Worm (Caenorhabditis elegans) whole organism, early embryonic: ENCODE data around the gene srw-23.

Experiments
- flt-1 ChIP-seq: fragments of 200-800 bp; sonication (Bioruptor generic); IDR thresholded peaks from 2 replicates; pipeline ENCODE4 v1.3.6; 2022; ENCODE audit warnings: missing genetic modification characterization, missing compliant biosample characterization
- pes-1 ChIP-seq: fragments of 200-800 bp; sonication (Bioruptor generic); IDR thresholded peaks from 2 replicates; pipeline ENCODE4 v1.3.6; 2022; ENCODE audit warnings: missing genetic modification reagents, missing genetic modification characterization, missing compliant biosample characterization
- tra-4 ChIP-seq: sonication (generic microtip); optimal IDR thresholded peaks from 2 replicates; lab custom pipeline; 2017; ENCODE audit warnings: missing genetic modification characterization, missing compliant biosample characterization

DNA sequence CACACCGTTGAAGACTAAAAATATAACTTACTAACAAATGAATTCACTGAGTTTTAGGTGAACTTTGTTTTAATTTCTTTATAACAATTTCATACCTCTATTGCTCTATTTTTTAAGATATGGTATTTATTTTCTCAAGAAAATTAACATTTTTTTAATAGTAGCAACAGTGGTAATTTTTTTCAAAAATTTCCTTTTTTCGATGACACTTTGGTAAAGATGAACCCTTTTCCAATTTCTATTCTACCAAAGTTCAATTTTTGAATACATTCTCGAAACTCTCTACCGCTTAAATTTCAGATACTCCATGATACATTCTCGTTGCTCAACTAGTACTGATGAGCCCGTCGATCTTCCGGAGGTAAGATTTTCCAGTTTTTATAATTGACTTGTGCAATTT, 38.2 kb downstream of the srw-23 start, which contains the start of gene nhr-116:
- TF ChIP-seq flt-1 (GFP tag; lab: Robert Waterston, UW) = no peak
- no peak for TF ChIP-seq pes-1 (GFP tag; lab: Robert Waterston, UW)
- no peak for TF ChIP-seq tra-4
